Worm (Caenorhabditis elegans) whole organism, late embryonic: ENCODE data around the gene Y6G8.6.

ENCODE experiments used
- F13H6.1 ChIP-seq: sonication (generic microtip); optimal IDR thresholded peaks from 2 replicates; lab custom pipeline; 2016; ENCODE audit warnings: missing genetic modification characterization, missing compliant biosample characterization
- ama-1 ChIP-seq: fragments of 150-350 bp; optimal IDR thresholded peaks from 2 replicates; lab custom pipeline; 2014
- ceh-18 ChIP-seq: sonication (generic microtip); optimal IDR thresholded peaks from 2 replicates; lab custom pipeline; 2016; ENCODE audit warnings: missing genetic modification characterization, missing compliant biosample characterization
- ceh-24 ChIP-seq: sonication (generic microtip); optimal IDR thresholded peaks from 2 replicates; lab custom pipeline; 2016; ENCODE audit warnings: mild to moderate bottlenecking, missing genetic modification characterization, missing compliant biosample characterization
- dmd-4 ChIP-seq: sonication (generic microtip); optimal IDR thresholded peaks from 2 replicates; lab custom pipeline; 2016; ENCODE audit warnings: borderline replicate concordance, missing genetic modification characterization, missing compliant biosample characterization
- nfya-1 ChIP-seq: sonication (generic microtip); optimal IDR thresholded peaks from 2 replicates; lab custom pipeline; 2017; ENCODE audit warnings: missing genetic modification characterization, mild to moderate bottlenecking, missing compliant biosample characterization, antibody characterized with exemption, moderate library complexity
- nhr-232 ChIP-seq: sonication (generic microtip); optimal IDR thresholded peaks from 2 replicates; lab custom pipeline; 2016; ENCODE audit warnings: missing genetic modification characterization, missing compliant biosample characterization
- pha-4 ChIP-seq: fragments of 150-350 bp; optimal IDR thresholded peaks from 2 replicates; lab custom pipeline; 2018; ENCODE audit warnings: missing biosample characterization, missing genetic modification reagents, missing genetic modification characterization
- pqm-1 ChIP-seq: sonication (generic microtip); optimal IDR thresholded peaks from 2 replicates; lab custom pipeline; 2016; ENCODE audit warnings: missing genetic modification characterization, missing compliant biosample characterization
- sdc-2 ChIP-seq: sonication (generic microtip); optimal IDR thresholded peaks from 2 replicates; lab custom pipeline; 2016; ENCODE audit warnings: missing genotype, missing genetic modification characterization, missing compliant biosample characterization
- unc-55 ChIP-seq: sonication (generic microtip); optimal IDR thresholded peaks from 2 replicates; lab custom pipeline; 2017; ENCODE audit warnings: missing biosample characterization, missing genetic modification reagents, missing genetic modification characterization

DNA sequence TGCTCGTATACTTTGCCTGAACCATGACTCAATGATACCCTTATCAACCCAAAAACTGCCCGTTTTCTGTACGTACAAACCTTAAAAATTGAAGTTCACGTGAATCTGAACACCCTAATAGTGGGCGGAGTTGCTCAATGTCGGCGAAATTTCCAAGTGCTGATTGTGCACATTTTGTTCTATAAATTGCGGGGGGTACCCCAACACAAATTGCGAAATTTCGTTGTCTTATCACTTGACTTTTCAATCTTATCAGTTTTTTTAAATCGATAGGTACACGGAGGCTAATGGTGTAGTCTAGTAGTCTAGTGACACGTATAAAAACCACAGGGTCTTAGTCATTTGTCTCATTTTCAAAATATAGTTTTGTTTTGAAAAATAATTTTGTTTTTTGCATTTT, 42.5 kb upstream of the Y6G8.6 start, which contains the start of gene fbxa-108:
- TF ChIP-seq pha-4 (tag; lab: Kevin White, UChicago) = no peak
- no peak for TF ChIP-seq nhr-232 (tag; lab: Kevin White, UChicago)
- no peak for TF ChIP-seq ama-1 (lab: Kevin White, UChicago)
- no peak for TF ChIP-seq ceh-18 (tag; lab: Kevin White, UChicago)
- no peak for TF ChIP-seq dmd-4
- TF ChIP-seq pqm-1 (tag; lab: Kevin White, UChicago) = no peak
- no peak for TF ChIP-seq ceh-24 (tag; lab: Kevin White, UChicago)
- no peak for TF ChIP-seq nfya-1 (tag; lab: Kevin White, UChicago)
- TF ChIP-seq unc-55 (GFP tag; lab: Kevin White, UChicago) = no peak
- no peak for TF ChIP-seq F13H6.1 (tag; lab: Kevin White, UChicago)
- no peak for TF ChIP-seq sdc-2
